Worm (Caenorhabditis elegans): Measurements from ENCODE around the gene R02D5.4.

The R02D5.4 gene

ce11 chrV:14505745-14506214 is 21.3 kb upstream of the R02D5.4 start:
- TF ChIP-seq unc-62 (GFP tag; optimal IDR thresholded peaks at IDR 0.05) = no peak

ce11 chrV:14504774-14505173 is 20.3 kb upstream of the R02D5.4 start:
- no peak for TF ChIP-seq unc-62 (GFP tag; optimal IDR thresholded peaks at IDR 0.05)

- TF ChIP-seq unc-62 (GFP tag; optimal IDR thresholded peaks at IDR 0.05) = no peak
Observed at ce11 chrV:14504120-14504519, 19.6 kb upstream of the R02D5.4 start.

- TF ChIP-seq unc-62 (GFP tag; optimal IDR thresholded peaks at IDR 0.05) = no peak
Observed at ce11 chrV:14503065-14503464, 18.6 kb upstream of the R02D5.4 start.

ce11 chrV:14501136-14501535 is 16.7 kb upstream of the R02D5.4 start, which contains the start of gene R02D5.24:
Gene R02D5.24 (plus strand): TSS chrV:14501340.
- TF ChIP-seq unc-62 (GFP tag; optimal IDR thresholded peaks at IDR 0.05) = no peak

DNA sequence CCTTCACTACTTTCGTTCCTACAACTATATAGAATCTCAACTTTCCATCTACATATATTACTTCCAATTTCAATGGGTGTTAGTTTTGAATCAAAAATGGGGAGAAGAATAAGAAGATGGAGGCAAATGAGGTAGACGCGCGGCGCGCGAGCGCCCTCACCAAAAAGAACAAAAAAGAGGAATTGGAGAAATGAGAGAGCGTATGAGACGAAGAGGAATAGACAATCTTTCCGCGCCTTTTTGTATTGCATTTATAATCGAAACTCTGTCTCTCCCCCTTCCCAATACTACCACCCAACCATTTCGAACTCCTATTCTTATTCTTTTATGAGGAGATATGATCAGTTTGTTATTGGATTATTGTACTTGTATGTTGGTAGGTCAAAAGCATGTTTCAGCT is 16.1 kb upstream of the R02D5.4 start:
- TF ChIP-seq unc-62 (GFP tag; optimal IDR thresholded peaks at IDR 0.05) = no peak

ce11 chrV:14499074-14499864 is 14.8 kb upstream of the R02D5.4 start:
- no peak for TF ChIP-seq unc-62 (GFP tag; optimal IDR thresholded peaks at IDR 0.05)

DNA sequence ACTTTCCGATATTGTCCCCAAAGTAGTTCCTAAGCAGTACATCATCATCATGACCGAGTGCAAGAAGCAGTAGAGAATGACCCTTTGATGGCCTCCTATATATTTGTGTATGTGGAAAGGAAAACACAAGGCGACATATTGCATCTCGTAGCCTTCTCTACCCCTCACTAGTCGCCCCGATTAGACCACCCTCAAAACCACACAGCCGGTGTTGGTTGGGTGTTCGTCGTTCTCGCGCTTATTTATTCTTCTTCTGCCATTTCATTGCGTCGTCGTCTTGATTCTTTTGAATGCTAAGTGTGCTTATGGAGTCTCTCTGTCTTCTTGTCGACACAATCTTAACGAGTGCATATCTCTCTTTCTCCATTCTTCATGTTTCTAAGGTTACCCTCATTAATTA is 13.7 kb upstream of the R02D5.4 start:
- TF ChIP-seq unc-62 (GFP tag; optimal IDR thresholded peaks at IDR 0.05) = no peak

- no peak for TF ChIP-seq unc-62 (GFP tag; optimal IDR thresholded peaks at IDR 0.05)
Observed at ce11 chrV:14496446-14496845, 12.0 kb upstream of the R02D5.4 start.

DNA sequence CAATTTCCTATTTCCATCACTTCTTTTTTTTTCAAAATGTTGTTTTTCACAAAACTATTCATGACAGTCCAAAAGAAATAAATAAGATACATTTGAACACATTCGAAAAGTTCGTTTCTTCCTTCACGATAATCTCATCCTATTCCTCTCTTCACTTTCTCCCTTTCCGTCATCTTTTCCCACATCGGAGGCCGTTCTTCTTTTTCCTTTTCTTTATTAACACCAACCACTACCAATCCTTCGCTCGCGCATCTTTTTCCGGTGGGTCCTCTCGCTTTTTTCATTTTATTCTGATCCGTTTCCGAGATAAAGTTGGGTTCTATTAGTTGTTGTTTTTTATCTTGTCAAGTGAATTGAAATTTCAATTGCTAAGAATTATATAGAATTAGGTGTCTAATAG is 11.0 kb upstream of the R02D5.4 start:
- no peak for TF ChIP-seq unc-62 (GFP tag; optimal IDR thresholded peaks at IDR 0.05)

- TF ChIP-seq unc-62 (GFP tag; optimal IDR thresholded peaks at IDR 0.05) = no peak
Observed at ce11 chrV:14493665-14494064, 9.2 kb upstream of the R02D5.4 start.

- TF ChIP-seq unc-62 (GFP tag; optimal IDR thresholded peaks at IDR 0.05) = no peak
Observed at ce11 chrV:14491097-14491496, 6.6 kb upstream of the R02D5.4 start.

DNA sequence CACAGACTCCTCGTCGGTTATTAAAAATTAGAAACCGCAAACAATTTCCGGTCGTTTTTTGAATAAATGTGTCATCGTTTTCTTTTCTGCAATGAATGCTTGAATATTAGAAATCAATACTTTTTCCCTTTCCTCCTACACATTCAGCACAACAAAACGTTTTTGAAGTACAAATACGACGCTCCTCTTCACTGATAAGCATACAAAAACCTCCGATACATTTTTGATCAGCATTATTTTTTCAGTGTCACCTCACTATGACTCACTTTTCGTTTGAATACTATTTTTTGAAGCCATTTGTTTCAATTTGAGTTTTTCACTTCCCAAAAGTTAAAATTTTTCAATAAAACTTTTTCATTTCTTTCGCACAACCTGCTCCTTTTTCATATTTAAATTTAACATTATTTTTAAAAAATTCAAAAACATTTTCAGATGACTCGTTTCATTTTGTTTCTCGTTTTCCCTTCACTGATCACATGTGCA is 1.7 kb downstream of the R02D5.4 start, which contains the start of gene R02D5.3:
Gene R02D5.3, plus strand, starts transcription at position 433 of the 483 bp plus-strand sequence.
- no peak for TF ChIP-seq unc-62 (GFP tag; optimal IDR thresholded peaks at IDR 0.05)

- no peak for TF ChIP-seq unc-62 (GFP tag; optimal IDR thresholded peaks at IDR 0.05)
Observed at ce11 chrV:14481987-14482386, 2.5 kb downstream of the R02D5.4 start, which contains the start of gene R02D5.10. Gene R02D5.10 (plus strand): TSS chrV:14482287.

- no peak for TF ChIP-seq unc-62 (GFP tag; optimal IDR thresholded peaks at IDR 0.05)
Observed at ce11 chrV:14481401-14481800, 3.1 kb downstream of the R02D5.4 start, which contains the start of gene R02D5.7. Gene R02D5.7 (minus strand): TSS chrV:14481501.

DNA sequence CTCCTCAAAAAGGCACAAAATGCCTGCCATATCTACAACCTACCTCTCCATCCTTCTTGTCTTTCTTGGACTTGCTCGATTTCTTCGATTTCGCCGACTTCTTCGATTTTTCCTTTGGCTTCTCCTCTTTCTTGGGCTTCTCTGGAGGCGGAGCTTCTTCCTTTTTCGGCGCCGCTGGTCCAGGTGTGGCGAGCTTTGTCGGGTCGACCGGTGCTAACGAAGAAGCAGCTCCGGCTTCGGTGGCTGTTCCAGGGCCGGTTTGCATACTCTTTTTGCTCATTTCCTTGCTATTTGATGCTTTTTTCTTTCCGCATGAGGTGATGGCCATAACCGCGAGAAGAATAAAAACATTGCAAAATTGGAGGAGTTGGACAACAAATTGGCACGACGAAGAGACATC is 3.9 kb downstream of the R02D5.4 start:
- TF ChIP-seq unc-62 (GFP tag; optimal IDR thresholded peaks at IDR 0.05) = no peak

ce11 chrV:14478979-14479378 is 5.5 kb downstream of the R02D5.4 start, which contains the start of gene clec-55:
Gene clec-55 (plus strand): TSS chrV:14479279.
- no peak for TF ChIP-seq unc-62 (GFP tag; optimal IDR thresholded peaks at IDR 0.05)
